Fruit fly (Drosophila melanogaster) S2 (cell line): Measurements from ENCODE around the gene pdgy.

Experiments
- CG8478 ChIP-seq: fragments of >200 bp; optimal IDR thresholded peaks from 2 replicates; lab custom pipeline; 2018
- CTCF ChIP-seq, 2 experiments: fragments of >200 bp; optimal IDR thresholded peaks; 2 replicates each; lab custom pipeline; 2018

DNA sequence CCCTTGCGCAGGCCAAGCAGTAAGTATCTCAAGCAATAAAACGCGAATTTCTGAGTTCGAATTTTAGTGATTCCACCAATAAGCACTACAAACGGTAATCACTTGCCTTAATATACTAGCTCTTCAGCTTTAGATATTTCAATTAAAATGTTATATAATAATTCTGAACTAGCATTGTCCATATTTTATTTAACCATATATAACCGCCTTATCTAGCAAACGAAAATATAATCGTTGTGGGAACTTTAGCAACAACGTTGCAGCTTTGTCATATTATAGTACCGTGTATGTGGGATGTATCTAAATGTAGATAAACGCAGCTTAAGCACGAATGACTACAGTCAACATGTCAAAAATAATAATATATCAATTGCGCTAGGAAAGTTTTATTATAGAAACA, 22.0 kb downstream of the pdgy start:
- TF ChIP-seq CG8478 (no peak), CTCF (optimal IDR thresholded peaks at IDR 0.05; lab: Kevin White, UChicago) (no peak)
